Worm (Caenorhabditis elegans) whole organism, L2 larva: ENCODE data around the gene T25B9.2.

ENCODE experiments used
- C34F6.9 ChIP-seq: fragments of 150-350 bp; optimal IDR thresholded peaks from 2 replicates; lab custom pipeline; 2014; ENCODE audit warnings: missing biosample characterization, missing genetic modification characterization
- aly-2 ChIP-seq: fragments of 150-350 bp; optimal IDR thresholded peaks from 2 replicates; lab custom pipeline; 2014; ENCODE audit warnings: missing biosample characterization, missing genetic modification characterization
- nhr-11 ChIP-seq: fragments of 150-350 bp; optimal IDR thresholded peaks from 2 replicates; lab custom pipeline; 2014; ENCODE audit warnings: missing biosample characterization, missing genetic modification characterization

- TF ChIP-seq aly-2 (tag; lab: Kevin White, UChicago) = no peak
- TF ChIP-seq C34F6.9 (tag; lab: Kevin White, UChicago) = no peak
- no peak for TF ChIP-seq nhr-11 (tag; lab: Kevin White, UChicago)
Observed at ce11 chrIV:10711729-10712128, 39.9 kb downstream of the T25B9.2 start, which contains the start of gene glb-21.
